Fruit fly (Drosophila melanogaster) whole organism, adult: Measurements from ENCODE around the gene CG5665.
A peak's percentile ranks its signal among the peaks of the same experiment; 100 is the strongest.

Experiments used
- CG11617 ChIP-seq: fragments of 200-800 bp; sonication (Bioruptor generic); optimal IDR thresholded peaks from 2 replicates; lab custom pipeline; 2017; ENCODE audit warnings: mild to moderate bottlenecking, missing biosample characterization, missing genetic modification reagents, missing genetic modification characterization
- CG12768 ChIP-seq: fragments of 200-800 bp; sonication (Bioruptor generic); optimal IDR thresholded peaks from 2 replicates; lab custom pipeline; 2017; ENCODE audit warnings: missing biosample characterization, missing genetic modification characterization, mild to moderate bottlenecking, moderate library complexity, missing genetic modification reagents
- CG14711 ChIP-seq: fragments of 200-800 bp; sonication (Bioruptor generic); optimal IDR thresholded peaks from 2 replicates; lab custom pipeline; 2018; ENCODE audit warnings: missing biosample characterization, mild to moderate bottlenecking, missing genetic modification characterization, moderate library complexity
- CG1620 ChIP-seq: fragments of 200-800 bp; sonication (Bioruptor generic); optimal IDR thresholded peaks from 2 replicates; lab custom pipeline; 2016; ENCODE audit warnings: missing biosample characterization, missing genetic modification characterization
- CG33017 ChIP-seq: fragments of 200-800 bp; sonication (Bioruptor generic); optimal IDR thresholded peaks from 2 replicates; lab custom pipeline; 2018; ENCODE audit warnings: missing biosample characterization, mild to moderate bottlenecking, missing genetic modification characterization, moderate library complexity
- CG5204 ChIP-seq: fragments of 200-800 bp; sonication (Bioruptor generic); optimal IDR thresholded peaks from 2 replicates; lab custom pipeline; 2016; ENCODE audit warnings: missing biosample characterization, missing genetic modification characterization
- CG7045 ChIP-seq: fragments of 200-800 bp; sonication (Bioruptor generic); optimal IDR thresholded peaks from 2 replicates; lab custom pipeline; 2017; ENCODE audit warnings: missing biosample characterization, mild to moderate bottlenecking, missing genetic modification characterization
- CG7101 ChIP-seq: fragments of 200-800 bp; sonication (Bioruptor generic); optimal IDR thresholded peaks from 2 replicates; lab custom pipeline; 2018; ENCODE audit warnings: missing biosample characterization, mild to moderate bottlenecking, missing genetic modification characterization, moderate library complexity
- Clk ChIP-seq: fragments of 200-800 bp; sonication (Bioruptor generic); optimal IDR thresholded peaks from 2 replicates; lab custom pipeline; 2017; ENCODE audit warnings: missing biosample characterization, missing genetic modification characterization
- Crg-1 ChIP-seq: fragments of 200-800 bp; sonication (Bioruptor generic); optimal IDR thresholded peaks from 2 replicates; lab custom pipeline; 2016; ENCODE audit warnings: missing biosample characterization, missing genetic modification characterization
- Hr96 ChIP-seq: fragments of 200-800 bp; sonication (Bioruptor generic); optimal IDR thresholded peaks from 2 replicates; lab custom pipeline; 2016; ENCODE audit warnings: missing biosample characterization, missing genetic modification characterization
- Mnt ChIP-seq: fragments of 200-800 bp; sonication (Bioruptor generic); optimal IDR thresholded peaks from 2 replicates; lab custom pipeline; 2016; ENCODE audit warnings: missing biosample characterization, mild to moderate bottlenecking, missing genetic modification characterization
- bab1 ChIP-seq: fragments of 200-800 bp; sonication (Bioruptor generic); optimal IDR thresholded peaks from 3 replicates; lab custom pipeline; 2019; ENCODE audit warnings: missing biosample characterization, mild to moderate bottlenecking, missing genetic modification characterization, moderate library complexity
- cic ChIP-seq: fragments of 200-800 bp; sonication (Bioruptor generic); optimal IDR thresholded peaks from 2 replicates; lab custom pipeline; 2017; ENCODE audit warnings: missing biosample characterization, mild to moderate bottlenecking, missing genetic modification characterization, moderate library complexity
- cnc ChIP-seq, 2 experiments: fragments of >200 bp; optimal IDR thresholded peaks; 2 replicates each; lab custom pipeline; 2017
- kay ChIP-seq: fragments of 200-800 bp; sonication (Bioruptor generic); peaks from one replicate; lab custom pipeline; 2016; ENCODE audit warnings: missing biosample characterization, missing genetic modification characterization, borderline replicate concordance
- ovo ChIP-seq: fragments of 200-800 bp; sonication (Bioruptor generic); optimal IDR thresholded peaks from 2 replicates; lab custom pipeline; 2016; ENCODE audit warnings: missing biosample characterization, missing genetic modification characterization
- pad ChIP-seq: fragments of 200-800 bp; sonication (Bioruptor generic); optimal IDR thresholded peaks from 3 replicates; lab custom pipeline; 2017; ENCODE audit warnings: missing biosample characterization, missing genetic modification characterization, mild to moderate bottlenecking, moderate library complexity, missing genetic modification reagents
- tj ChIP-seq: fragments of 200-800 bp; sonication (Bioruptor generic); optimal IDR thresholded peaks from 3 replicates; lab custom pipeline; 2017; ENCODE audit warnings: missing biosample characterization, mild to moderate bottlenecking, missing genetic modification characterization, moderate library complexity
- toe ChIP-seq: fragments of 200-800 bp; sonication (Bioruptor generic); optimal IDR thresholded peaks from 2 replicates; lab custom pipeline; 2016; ENCODE audit warnings: missing biosample characterization, missing genetic modification characterization

The CG5665 gene

dm6 chr3L:20354872-20355271 is 3.4 kb upstream of the CG5665 start:
- no peak for TF ChIP-seq Mnt (GFP tag; lab: Kevin White, UChicago)
- TF ChIP-seq CG11617 (GFP tag; lab: Kevin White, UChicago), result no peak
- no peak for TF ChIP-seq Hr96
- TF ChIP-seq pad (GFP tag; lab: Kevin White, UChicago), result no peak
- TF ChIP-seq CG33017 (tag; lab: Kevin White, UChicago), result no peak
- no peak for TF ChIP-seq toe (GFP tag; lab: Kevin White, UChicago)

dm6 chr3L:20356613-20357012 is 1.7 kb upstream of the CG5665 start, which contains the start of gene kin17:
TSS of gene kin17 (plus strand) at chr3L:20356807.
- TF ChIP-seq ovo (GFP tag; lab: Kevin White, UChicago) (no peak), bab1 (GFP tag; lab: Kevin White, UChicago) (peak; percentile 41)

DNA sequence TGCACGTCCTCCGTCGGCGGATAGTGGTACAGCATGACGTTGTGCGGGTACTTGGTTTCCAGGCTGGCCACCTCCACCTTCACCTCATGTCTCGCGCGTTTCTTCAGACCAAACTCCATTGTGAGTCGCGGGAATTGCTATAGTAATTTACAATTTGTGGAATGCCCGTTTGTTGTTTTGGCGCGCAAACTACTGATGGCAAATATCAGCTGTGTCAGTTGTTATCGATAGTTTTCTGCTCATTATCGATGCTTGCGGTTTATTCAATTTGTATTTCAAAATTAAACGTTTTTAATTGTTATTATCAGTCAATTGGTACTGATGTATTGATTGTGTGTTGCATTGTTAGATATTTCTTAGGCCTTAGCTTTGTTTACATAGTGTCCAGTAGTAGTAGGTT is 3.1 kb downstream of the CG5665 start, which contains the start of gene Prim2:
Gene Prim2 (minus strand): TSS at position 197 of the 400 bp plus-strand sequence.
- no peak for TF ChIP-seq CG5204 (GFP tag; lab: Kevin White, UChicago)
- no peak for TF ChIP-seq CG14711
- no peak for TF ChIP-seq ovo (GFP tag; lab: Kevin White, UChicago)
- TF ChIP-seq bab1 (GFP tag; lab: Kevin White, UChicago), result peak; percentile 30
- no peak for TF ChIP-seq Hr96
- no peak for TF ChIP-seq Mnt (GFP tag; lab: Kevin White, UChicago)

DNA sequence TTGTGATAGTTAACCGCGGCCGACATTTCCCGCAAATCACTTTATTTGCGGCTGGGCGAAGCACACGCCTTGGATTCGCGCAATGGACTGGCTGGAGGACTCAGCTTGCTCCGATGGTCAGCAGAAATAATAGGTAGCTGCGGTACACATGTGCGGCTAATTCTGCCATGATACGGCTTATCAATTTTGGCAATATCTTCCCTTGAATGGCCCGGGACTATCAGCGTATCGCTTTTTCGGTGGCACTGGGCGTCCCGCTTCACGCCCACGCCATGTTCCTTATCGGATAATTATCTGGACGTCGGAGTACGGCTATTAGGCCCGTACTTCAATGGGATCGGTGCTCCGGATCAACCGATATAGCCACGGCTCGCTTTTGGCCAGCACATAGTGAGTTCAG is 7.8 kb downstream of the CG5665 start:
- TF ChIP-seq CG7045 (GFP tag; lab: Kevin White, UChicago) (no peak), Clk (GFP tag; lab: Kevin White, UChicago) (no peak), Hr96 (no peak), CG33017 (tag; lab: Kevin White, UChicago) (no peak), toe (GFP tag; lab: Kevin White, UChicago) (no peak), cic (GFP tag; lab: Kevin White, UChicago) (no peak), CG14711 (no peak), kay (GFP tag; lab: Kevin White, UChicago) (no peak), CG1620 (GFP tag; lab: Kevin White, UChicago) (no peak), CG12768 (no peak), pad (GFP tag; lab: Kevin White, UChicago) (no peak), bab1 (GFP tag; lab: Kevin White, UChicago) (no peak), Crg-1 (GFP tag; lab: Kevin White, UChicago) (no peak), ovo (GFP tag; lab: Kevin White, UChicago) (no peak)

DNA sequence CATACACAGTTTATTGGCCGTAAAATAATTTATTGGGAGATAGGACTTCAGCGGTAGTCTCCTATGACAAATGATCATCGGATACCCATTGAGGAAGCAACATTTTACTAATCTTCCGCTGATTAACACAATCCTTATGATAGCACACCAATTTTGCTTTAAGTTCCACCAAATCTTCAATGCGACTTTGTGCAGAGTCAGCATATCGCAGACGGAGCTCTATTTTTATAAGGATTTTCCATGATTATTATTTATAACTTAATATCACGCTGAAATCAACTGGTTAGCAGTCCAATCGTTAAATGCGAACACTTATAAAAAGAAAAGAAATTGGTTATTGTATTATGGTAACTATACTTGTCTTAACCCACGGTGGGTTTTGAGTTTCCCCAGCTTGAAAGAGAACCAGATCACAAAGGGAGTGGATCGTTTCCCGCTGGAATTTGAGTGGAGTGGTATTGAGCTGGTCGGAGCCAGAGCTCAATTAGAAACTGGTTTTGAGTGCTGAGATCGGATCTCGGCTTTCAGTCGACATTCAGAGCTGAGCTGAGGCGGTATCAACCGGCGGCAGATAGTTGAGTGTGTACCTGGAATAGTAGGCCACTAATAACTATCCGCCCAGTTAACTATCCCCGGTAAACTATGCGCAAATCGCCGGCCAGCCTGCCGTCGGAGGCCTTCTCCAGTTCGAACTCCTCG is 8.5 kb downstream of the CG5665 start, which contains the start of the genes Toll-9 and in:
Gene Toll-9 (minus strand): TSS at position 51 of the 699 bp plus-strand sequence.
Gene in (plus strand): TSS at position 525 of the 699 bp plus-strand sequence.
- TF ChIP-seq ovo (GFP tag; lab: Kevin White, UChicago) (no peak), Clk (GFP tag; lab: Kevin White, UChicago) (no peak), Hr96 (no peak), tj (GFP tag; lab: Kevin White, UChicago) (no peak), cnc (optimal IDR thresholded peaks at IDR 0.05; lab: Kevin White, UChicago) (no peak), CG12768 (no peak), Crg-1 (GFP tag; lab: Kevin White, UChicago) (no peak), bab1 (GFP tag; lab: Kevin White, UChicago) (no peak), Mnt (GFP tag; lab: Kevin White, UChicago) (no peak), CG14711 (no peak), CG7101 (tag; lab: Kevin White, UChicago) (no peak), CG5204 (GFP tag; lab: Kevin White, UChicago) (no peak), pad (GFP tag; lab: Kevin White, UChicago) (no peak)

DNA sequence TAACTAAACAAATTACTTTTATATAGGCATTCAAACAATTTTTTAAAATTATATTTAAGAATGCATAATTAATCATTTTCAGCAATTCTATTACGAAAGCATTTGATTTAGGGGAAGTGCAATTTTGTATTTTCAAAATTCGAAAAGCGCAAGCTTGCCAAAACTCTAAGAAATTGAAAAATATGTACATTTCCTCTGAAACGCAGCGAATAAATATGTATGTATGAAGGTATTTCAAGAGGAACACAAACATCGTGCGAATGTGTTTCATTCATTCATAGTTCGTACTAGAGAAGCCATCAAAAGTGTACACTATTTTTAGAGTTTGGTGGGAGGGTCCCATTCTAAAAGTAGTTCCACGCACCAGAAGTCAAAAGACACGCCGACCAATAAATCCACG is 11.7 kb downstream of the CG5665 start, which contains the start of gene CG13247:
Gene CG13247 (plus strand): TSS at position 301 of the 400 bp plus-strand sequence.
- TF ChIP-seq toe (GFP tag; lab: Kevin White, UChicago) (no peak), kay (GFP tag; lab: Kevin White, UChicago) (no peak), Mnt (GFP tag; lab: Kevin White, UChicago) (no peak), Hr96 (no peak), Clk (GFP tag; lab: Kevin White, UChicago) (no peak), CG7045 (GFP tag; lab: Kevin White, UChicago) (no peak), ovo (GFP tag; lab: Kevin White, UChicago) (no peak), bab1 (GFP tag; lab: Kevin White, UChicago) (no peak), CG11617 (GFP tag; lab: Kevin White, UChicago) (no peak), CG7101 (tag; lab: Kevin White, UChicago) (no peak), Crg-1 (GFP tag; lab: Kevin White, UChicago) (no peak), tj (GFP tag; lab: Kevin White, UChicago) (no peak), CG5204 (GFP tag; lab: Kevin White, UChicago) (no peak), cnc (optimal IDR thresholded peaks at IDR 0.05; lab: Kevin White, UChicago) (no peak), pad (GFP tag; lab: Kevin White, UChicago) (no peak), cic (GFP tag; lab: Kevin White, UChicago) (no peak), CG1620 (GFP tag; lab: Kevin White, UChicago) (no peak), CG33017 (tag; lab: Kevin White, UChicago) (no peak), CG14711 (no peak)
